Worm (Caenorhabditis elegans) whole organism, L3 larva: ENCODE results near the gene nhr-201.

Experiments
- ceh-9 ChIP-seq: sonication (generic microtip); optimal IDR thresholded peaks from 2 replicates; lab custom pipeline; 2018; ENCODE audit warnings: missing biosample characterization, missing genetic modification characterization
- elt-1 ChIP-seq: fragments of 150-350 bp; optimal IDR thresholded peaks from 2 replicates; lab custom pipeline; 2014; ENCODE audit warnings: missing biosample characterization, missing genetic modification characterization
- elt-3 ChIP-seq, 3 experiments: fragments of 150-350 bp in 1 of 3; sonication (generic microtip) in 2 of 3; optimal IDR thresholded peaks; 2 replicates in 2 of 3; 4 replicates in 1 of 3; lab custom pipeline; 2014 to 2017; ENCODE audit warnings: missing biosample characterization in 3 of 3, missing genetic modification characterization in 3 of 3
- jun-1 ChIP-seq: fragments of 150-350 bp; optimal IDR thresholded peaks from 2 replicates; lab custom pipeline; 2014; ENCODE audit warnings: missing biosample characterization, missing genetic modification reagents, missing genetic modification characterization
- lin-15B ChIP-seq: fragments of 150-350 bp; optimal IDR thresholded peaks from 2 replicates; lab custom pipeline; 2014; ENCODE audit warnings: missing biosample characterization, missing genetic modification characterization
- mdl-1 ChIP-seq: fragments of 150-350 bp; optimal IDR thresholded peaks from 2 replicates; lab custom pipeline; 2014; ENCODE audit warnings: missing biosample characterization, missing genetic modification characterization
- nhr-25 ChIP-seq: sonication (generic microtip); optimal IDR thresholded peaks from 2 replicates; lab custom pipeline; 2017; ENCODE audit warnings: missing biosample characterization, missing genetic modification characterization
- nhr-76 ChIP-seq: fragments of 150-350 bp; sonication (generic microtip); optimal IDR thresholded peaks from 5 replicates; lab custom pipeline; 2014; ENCODE audit warnings: missing biosample characterization, missing genetic modification characterization
- nhr-77 ChIP-seq: fragments of 150-350 bp; optimal IDR thresholded peaks from 2 replicates; lab custom pipeline; 2014; ENCODE audit warnings: missing biosample characterization, missing genetic modification characterization
- pha-4 ChIP-seq: fragments of 150-350 bp; optimal IDR thresholded peaks from 2 replicates; lab custom pipeline; 2014; ENCODE audit warnings: missing biosample characterization, missing genetic modification reagents, missing genetic modification characterization
- pqm-1 ChIP-seq: fragments of 150-350 bp; optimal IDR thresholded peaks from 2 replicates; lab custom pipeline; 2017; ENCODE audit warnings: missing biosample characterization, missing genetic modification characterization, inconsistent platforms
- unc-62 ChIP-seq: fragments of 150-350 bp; sonication (generic microtip); optimal IDR thresholded peaks from 4 replicates; lab custom pipeline; 2014; ENCODE audit warnings: missing biosample characterization, missing genetic modification reagents, missing genetic modification characterization
- ztf-11 ChIP-seq: fragments of 150-350 bp; optimal IDR thresholded peaks from 2 replicates; lab custom pipeline; 2014; ENCODE audit warnings: missing biosample characterization, missing genetic modification characterization
- ztf-4 ChIP-seq: fragments of 150-350 bp; optimal IDR thresholded peaks from 2 replicates; lab custom pipeline; 2014; ENCODE audit warnings: missing biosample characterization, missing genetic modification characterization

DNA sequence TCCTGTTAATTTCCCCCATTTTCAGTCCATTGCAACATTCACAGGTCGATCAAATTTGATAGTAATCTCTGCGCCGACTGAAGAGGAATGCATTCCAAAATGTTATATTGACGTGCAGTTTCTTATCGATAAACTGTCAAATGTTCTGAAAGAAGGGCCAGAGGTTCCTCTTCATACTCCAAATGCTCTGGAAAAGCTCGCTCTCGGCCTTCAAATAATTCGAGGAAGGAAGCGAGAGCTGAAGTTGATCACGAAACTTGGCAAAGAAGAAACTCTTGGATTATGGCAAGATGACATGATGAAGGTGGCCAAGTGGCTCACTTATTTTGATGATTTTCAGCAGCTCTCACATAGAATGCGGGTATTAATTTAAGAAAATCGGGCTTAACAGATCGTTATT, 14.4 kb downstream of the nhr-201 start:
- TF ChIP-seq unc-62 (GFP tag; lab: Kevin White, UChicago) (no peak), elt-1 (tag; lab: Kevin White, UChicago) (no peak), ceh-9 (tag; lab: Kevin White, UChicago) (no peak), ztf-11 (tag; lab: Kevin White, UChicago) (no peak), elt-3 (tag; optimal IDR thresholded peaks at IDR 0.05; lab: Kevin White, UChicago) (no peak), lin-15B (tag; lab: Kevin White, UChicago) (no peak), nhr-77 (tag; lab: Kevin White, UChicago) (no peak), nhr-25 (no peak), mdl-1 (tag; lab: Kevin White, UChicago) (no peak), nhr-76 (tag; lab: Kevin White, UChicago) (no peak), ztf-4 (no peak), pha-4 (tag; lab: Kevin White, UChicago) (no peak), pqm-1 (tag; lab: Kevin White, UChicago) (no peak), jun-1 (tag; lab: Kevin White, UChicago) (no peak)
